Worm (Caenorhabditis elegans): Measurements from ENCODE around the gene F25H9.7.

- TF ChIP-seq ama-1 (optimal IDR thresholded peaks at IDR 0.05) (no peak), ets-7 (tag; optimal IDR thresholded peaks at IDR 0.05) (no peak), aly-1 (tag; optimal IDR thresholded peaks at IDR 0.05) (no peak), flt-1 (GFP tag; IDR thresholded peaks at IDR 0.05) (no peak), tbx-37 (GFP tag; conservative IDR thresholded peaks at IDR 0.05) (no peak), hmbx-1 (tag; optimal IDR thresholded peaks at IDR 0.05) (no peak)
Measured at ce11 chrV:13445229-13445949, 22.8 kb upstream of the F25H9.7 start, which contains the start of gene Y2H9A.4.

Measured in whole organism, early embryonic.